Worm (Caenorhabditis elegans): ENCODE results near the gene col-13.

DNA sequence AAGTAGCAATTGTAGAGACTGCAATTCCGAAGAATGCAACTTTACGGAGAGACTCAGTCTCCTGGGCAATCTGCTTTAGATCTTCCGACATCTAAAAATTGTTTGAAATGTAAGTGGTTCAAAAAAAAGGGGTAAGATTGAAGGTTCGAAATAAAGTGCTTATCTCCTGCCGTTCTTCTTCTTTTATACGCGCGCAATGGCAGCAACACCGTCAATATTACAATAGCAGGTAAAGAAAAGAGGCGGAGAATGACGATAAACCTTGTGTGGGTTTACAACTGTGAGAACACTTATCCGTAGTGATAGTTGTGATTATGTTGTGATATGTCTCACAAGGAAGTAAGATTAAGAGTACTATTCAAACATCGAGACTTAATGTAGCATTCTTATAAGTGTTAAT, at the start of gene col-13:
- TF ChIP-seq nhr-11 (tag; optimal IDR thresholded peaks at IDR 0.05) (no peak), lin-11 (tag; optimal IDR thresholded peaks at IDR 0.05) (no peak), ttx-3 (tag; optimal IDR thresholded peaks at IDR 0.05) (no peak), F13H6.1 (tag; optimal IDR thresholded peaks at IDR 0.05) (no peak), tbx-2 (tag; optimal IDR thresholded peaks at IDR 0.05) (no peak)

Measured in whole organism, late embryonic.